Worm (Caenorhabditis elegans) whole organism, L4 larva: Measurements from ENCODE around the gene memb-2.

ENCODE experiments used
- ZK546.5 ChIP-seq, 2 experiments: sonication (generic microtip); optimal IDR thresholded peaks; 2 replicates each; lab custom pipeline; 2017; ENCODE audit warnings: missing biosample characterization in 2 of 2, missing genetic modification characterization in 2 of 2
- ama-1 ChIP-seq: fragments of 150-350 bp; optimal IDR thresholded peaks from 2 replicates; lab custom pipeline; 2014; ENCODE audit warnings: inconsistent platforms, mixed read lengths
- daf-16 ChIP-seq, 3 experiments: sonication (generic microtip); optimal IDR thresholded peaks; 2 replicates each; lab custom pipeline; 2016 to 2017; ENCODE audit warnings: missing genetic modification characterization in 3 of 3, missing genetic modification reagents in 3 of 3, mild to moderate bottlenecking in 2 of 3, missing compliant biosample characterization in 2 of 3, missing biosample characterization in 1 of 3, moderate library complexity in 1 of 3
- daf-19 ChIP-seq: fragments of 200-800 bp; sonication (Bioruptor generic); conservative IDR thresholded peaks from 2 replicates; pipeline ENCODE4 v1.3.6; 2022; ENCODE audit warnings: missing genetic modification characterization, missing compliant biosample characterization
- egl-27 ChIP-seq: sonication (generic microtip); optimal IDR thresholded peaks from 3 replicates; lab custom pipeline; 2017; ENCODE audit warnings: missing biosample characterization, missing genetic modification reagents, missing genetic modification characterization
- hif-1 ChIP-seq, 2 experiments: sonication (generic microtip); optimal IDR thresholded peaks; 2 replicates each; lab custom pipeline; 2016 to 2017; ENCODE audit warnings: missing compliant biosample characterization in 2 of 2, missing genetic modification characterization in 2 of 2, missing genetic modification reagents in 2 of 2, missing genotype in 2 of 2, mild to moderate bottlenecking in 1 of 2
- mdl-1 ChIP-seq, 2 experiments: fragments of 150-350 bp in 1 of 2; sonication (generic microtip) in 1 of 2; optimal IDR thresholded peaks; 2 replicates each; lab custom pipeline; 2014 to 2017; ENCODE audit warnings: missing biosample characterization in 2 of 2, missing genetic modification characterization in 2 of 2
- nhr-11 ChIP-seq: fragments of 150-350 bp; optimal IDR thresholded peaks from 2 replicates; lab custom pipeline; 2014; ENCODE audit warnings: missing biosample characterization, missing genetic modification characterization
- spr-3 ChIP-seq: fragments of 200-800 bp; sonication (Bioruptor generic); optimal IDR thresholded peaks from 2 replicates; lab custom pipeline; 2018; ENCODE audit warnings: mild to moderate bottlenecking, missing genetic modification characterization, missing compliant biosample characterization
- unc-39 ChIP-seq: sonication (generic microtip); optimal IDR thresholded peaks from 2 replicates; lab custom pipeline; 2017; ENCODE audit warnings: missing biosample characterization, missing genetic modification characterization

ce11 chrV:5634445-5634844 lies 14.5 kb upstream of the memb-2 start:
- TF ChIP-seq ama-1 (lab: Kevin White, UChicago) (no peak), egl-27 (tag; lab: Kevin White, UChicago) (no peak), mdl-1 (tag; optimal IDR thresholded peaks at IDR 0.05; lab: Kevin White, UChicago) (no peak), ZK546.5 (tag; optimal IDR thresholded peaks at IDR 0.05; lab: Kevin White, UChicago) (no peak), nhr-11 (tag; lab: Kevin White, UChicago) (no peak), daf-19 (no peak), hif-1 (tag; optimal IDR thresholded peaks at IDR 0.05; lab: Kevin White, UChicago) (no peak), daf-16 (GFP tag; optimal IDR thresholded peaks at IDR 0.05; lab: Kevin White, UChicago) (no peak), daf-16 (tag; optimal IDR thresholded peaks at IDR 0.05; lab: Kevin White, UChicago) (peak; percentile 66), unc-39 (tag; lab: Kevin White, UChicago) (no peak), spr-3 (GFP tag; lab: Kevin White, UChicago) (no peak)
